Worm (Caenorhabditis elegans) whole organism, L2 larva: ENCODE measurements around the gene tat-1.

ENCODE experiments used
- ZK546.5 ChIP-seq: sonication (generic microtip); optimal IDR thresholded peaks from 2 replicates; lab custom pipeline; 2017; ENCODE audit warnings: missing biosample characterization, missing genetic modification characterization
- mdl-1 ChIP-seq, 2 experiments: fragments of 150-350 bp in 1 of 2; sonication (generic microtip) in 1 of 2; optimal IDR thresholded peaks; 2 replicates each; lab custom pipeline; 2017; ENCODE audit warnings: missing biosample characterization in 2 of 2, missing genetic modification characterization in 2 of 2
- skn-1 ChIP-seq: sonication (generic microtip); optimal IDR thresholded peaks from 2 replicates; lab custom pipeline; 2017; ENCODE audit warnings: missing biosample characterization, missing genetic modification characterization
- unc-62 ChIP-seq: fragments of 150-350 bp; optimal IDR thresholded peaks from 2 replicates; lab custom pipeline; 2014; ENCODE audit warnings: missing biosample characterization, missing genetic modification reagents, missing genetic modification characterization
- ztf-11 ChIP-seq: sonication (generic microtip); optimal IDR thresholded peaks from 2 replicates; lab custom pipeline; 2017; ENCODE audit warnings: missing biosample characterization, missing genetic modification characterization

- TF ChIP-seq ZK546.5 (tag; lab: Kevin White, UChicago), result no peak
- TF ChIP-seq unc-62 (GFP tag; lab: Kevin White, UChicago), result no peak
- TF ChIP-seq skn-1 (tag; lab: Kevin White, UChicago), result no peak
- no peak for TF ChIP-seq ztf-11
- TF ChIP-seq mdl-1 (tag; optimal IDR thresholded peaks at IDR 0.05; lab: Kevin White, UChicago), result no peak
These were observed 5.0 kb upstream of the tat-1 start, which contains the start of gene pie-1 for ce11 chrIII:12426558-12426957.
